Worm (Caenorhabditis elegans) whole organism, mixed stage, embryonic: ENCODE data around the gene F32A11.1.

ENCODE experiments used
- M03D4.4 ChIP-seq: sonication (generic microtip); optimal IDR thresholded peaks from 2 replicates; lab custom pipeline; 2017; ENCODE audit warnings: mild to moderate bottlenecking, missing genetic modification characterization, missing compliant biosample characterization
- bed-3 ChIP-seq: fragments of 200-800 bp; sonication (Bioruptor generic); optimal IDR thresholded peaks from 3 replicates; lab custom pipeline; 2018; ENCODE audit warnings: mild to moderate bottlenecking, missing genetic modification characterization, moderate library complexity, missing compliant biosample characterization
- blmp-1 ChIP-seq: fragments of 150-350 bp; optimal IDR thresholded peaks from 2 replicates; lab custom pipeline; 2014; ENCODE audit warnings: missing biosample characterization, missing genetic modification characterization
- ceh-39 ChIP-seq: fragments of 150-350 bp; optimal IDR thresholded peaks from 2 replicates; lab custom pipeline; 2014; ENCODE audit warnings: missing biosample characterization, missing genetic modification characterization
- ceh-43 ChIP-seq: fragments of 200-800 bp; sonication (Bioruptor generic); optimal IDR thresholded peaks from 2 replicates; lab custom pipeline; 2018; ENCODE audit warnings: mild to moderate bottlenecking, missing genetic modification characterization, moderate library complexity, missing compliant biosample characterization
- ceh-83 ChIP-seq: fragments of 200-800 bp; sonication (Bioruptor generic); optimal IDR thresholded peaks from 2 replicates; lab custom pipeline; 2018; ENCODE audit warnings: mild to moderate bottlenecking, missing genetic modification characterization, missing compliant biosample characterization
- ces-1 ChIP-seq: fragments of 150-350 bp; optimal IDR thresholded peaks from 2 replicates; lab custom pipeline; 2014; ENCODE audit warnings: missing biosample characterization, missing genetic modification reagents, missing genetic modification characterization
- cnd-1 ChIP-seq: fragments of 200-800 bp; sonication (Bioruptor generic); optimal IDR thresholded peaks from 2 replicates; lab custom pipeline; 2018; ENCODE audit warnings: mild to moderate bottlenecking, missing genetic modification characterization, missing compliant biosample characterization
- drap-1 ChIP-seq: fragments of 200-800 bp; sonication (Bioruptor generic); optimal IDR thresholded peaks from 3 replicates; lab custom pipeline; 2018; ENCODE audit warnings: mild to moderate bottlenecking, missing genetic modification characterization, missing compliant biosample characterization
- elt-1 ChIP-seq: sonication (generic microtip); optimal IDR thresholded peaks from 2 replicates; lab custom pipeline; 2017; ENCODE audit warnings: missing genetic modification characterization, mild to moderate bottlenecking, missing compliant biosample characterization, antibody characterized with exemption, moderate library complexity, borderline replicate concordance; ENCODE audit not compliant: insufficient read depth
- elt-3 ChIP-seq: fragments of 150-350 bp; optimal IDR thresholded peaks from 2 replicates; lab custom pipeline; 2014; ENCODE audit warnings: missing biosample characterization, missing genetic modification characterization
- flh-1 ChIP-seq: fragments of 200-800 bp; sonication (Bioruptor generic); optimal IDR thresholded peaks from 2 replicates; lab custom pipeline; 2018; ENCODE audit warnings: mild to moderate bottlenecking, missing genetic modification characterization, moderate library complexity, missing compliant biosample characterization
- ham-2 ChIP-seq: fragments of 200-800 bp; sonication (Bioruptor generic); optimal IDR thresholded peaks from 2 replicates; lab custom pipeline; 2018; ENCODE audit warnings: mild to moderate bottlenecking, missing genetic modification characterization, missing compliant biosample characterization
- hlh-1 ChIP-seq: fragments of 150-350 bp; optimal IDR thresholded peaks from 2 replicates; lab custom pipeline; 2014; ENCODE audit warnings: missing biosample characterization, missing genetic modification reagents, missing genetic modification characterization
- lin-13 ChIP-seq: fragments of 150-350 bp; optimal IDR thresholded peaks from 2 replicates; lab custom pipeline; 2014; ENCODE audit warnings: missing biosample characterization, missing genetic modification characterization
- lin-32 ChIP-seq: fragments of 200-800 bp; sonication (Bioruptor generic); optimal IDR thresholded peaks from 2 replicates; lab custom pipeline; 2018; ENCODE audit warnings: mild to moderate bottlenecking, missing genetic modification characterization, missing compliant biosample characterization
- lsy-2 ChIP-seq: fragments of 150-350 bp; optimal IDR thresholded peaks from 2 replicates; lab custom pipeline; 2014; ENCODE audit warnings: missing biosample characterization, missing genetic modification characterization
- mab-5 ChIP-seq: fragments of 150-350 bp; optimal IDR thresholded peaks from 2 replicates; lab custom pipeline; 2014; ENCODE audit warnings: missing biosample characterization, missing genetic modification characterization
- mep-1 ChIP-seq: fragments of 150-350 bp; optimal IDR thresholded peaks from 2 replicates; lab custom pipeline; 2017; ENCODE audit warnings: missing biosample characterization, missing genetic modification reagents, missing genetic modification characterization, inconsistent platforms
- mls-2 ChIP-seq: sonication (generic microtip); optimal IDR thresholded peaks from 2 replicates; lab custom pipeline; 2016; ENCODE audit warnings: mild to moderate bottlenecking, missing genetic modification characterization, moderate library complexity, missing compliant biosample characterization
- nhr-12 ChIP-seq: fragments of 150-350 bp; optimal IDR thresholded peaks from 2 replicates; lab custom pipeline; 2014; ENCODE audit warnings: missing biosample characterization, missing genetic modification characterization
- nhr-2 ChIP-seq: fragments of 150-350 bp; optimal IDR thresholded peaks from 2 replicates; lab custom pipeline; 2014; ENCODE audit warnings: missing biosample characterization, missing genetic modification characterization
- nhr-237 ChIP-seq: fragments of 150-350 bp; optimal IDR thresholded peaks from 2 replicates; lab custom pipeline; 2014; ENCODE audit warnings: missing biosample characterization, missing genetic modification characterization
- nhr-28 ChIP-seq: fragments of 150-350 bp; optimal IDR thresholded peaks from 2 replicates; lab custom pipeline; 2014; ENCODE audit warnings: missing biosample characterization, missing genetic modification characterization
- nhr-76 ChIP-seq: sonication (generic microtip); optimal IDR thresholded peaks from 2 replicates; lab custom pipeline; 2017; ENCODE audit warnings: missing biosample characterization, missing genetic modification characterization
- pha-4 ChIP-seq: fragments of 150-350 bp; optimal IDR thresholded peaks from 2 replicates; lab custom pipeline; 2018; ENCODE audit warnings: missing biosample characterization, missing genetic modification reagents, missing genetic modification characterization
- sem-2 ChIP-seq: fragments of 200-800 bp; sonication (Bioruptor generic); optimal IDR thresholded peaks from 2 replicates; lab custom pipeline; 2018; ENCODE audit warnings: mild to moderate bottlenecking, missing genetic modification characterization, missing compliant biosample characterization
- snpc-4 ChIP-seq: fragments of 150-350 bp; optimal IDR thresholded peaks from 2 replicates; lab custom pipeline; 2014; ENCODE audit warnings: missing biosample characterization, missing genetic modification characterization
- sptf-1 ChIP-seq: sonication (generic microtip); optimal IDR thresholded peaks from 2 replicates; lab custom pipeline; 2017; ENCODE audit warnings: mild to moderate bottlenecking, missing genetic modification characterization, moderate library complexity, missing compliant biosample characterization
- tbx-8 ChIP-seq: fragments of 200-800 bp; sonication (Bioruptor generic); optimal IDR thresholded peaks from 2 replicates; lab custom pipeline; 2018; ENCODE audit warnings: mild to moderate bottlenecking, missing genetic modification characterization, moderate library complexity, missing compliant biosample characterization
- unc-120 ChIP-seq: sonication (generic microtip); optimal IDR thresholded peaks from 2 replicates; lab custom pipeline; 2017; ENCODE audit warnings: missing genetic modification characterization, missing compliant biosample characterization; ENCODE audit not compliant: poor library complexity, severe bottlenecking
- unc-39 ChIP-seq: fragments of 150-350 bp; optimal IDR thresholded peaks from 2 replicates; lab custom pipeline; 2014; ENCODE audit warnings: missing biosample characterization, missing genetic modification characterization
- unc-62 ChIP-seq: fragments of 150-350 bp; optimal IDR thresholded peaks from 2 replicates; lab custom pipeline; 2014; ENCODE audit warnings: missing biosample characterization, missing genetic modification reagents, missing genetic modification characterization
- zip-8 ChIP-seq: fragments of 150-350 bp; optimal IDR thresholded peaks from 2 replicates; lab custom pipeline; 2014; ENCODE audit warnings: missing biosample characterization, missing genetic modification characterization
- ztf-11 ChIP-seq: fragments of 150-350 bp; optimal IDR thresholded peaks from 2 replicates; lab custom pipeline; 2014; ENCODE audit warnings: missing biosample characterization, missing genetic modification characterization

The F32A11.1 gene

ce11 chrII:13199674-13200215, 42.6 kb downstream of the F32A11.1 start, which contains the start of gene btf-1:
Gene btf-1 (plus strand): TSS chrII:13200165.
- no peak for TF ChIP-seq mab-5 (tag; lab: Kevin White, UChicago)
- TF ChIP-seq drap-1 (GFP tag; lab: Kevin White, UChicago) = peak; percentile 26
- no peak for TF ChIP-seq flh-1 (GFP tag; lab: Kevin White, UChicago)
- no peak for TF ChIP-seq elt-3 (tag; lab: Kevin White, UChicago)
- no peak for TF ChIP-seq lin-32 (GFP tag; lab: Kevin White, UChicago)
- peak; percentile 37 for TF ChIP-seq tbx-8 (GFP tag; lab: Kevin White, UChicago)
- no peak for TF ChIP-seq nhr-76 (tag; lab: Kevin White, UChicago)
- TF ChIP-seq lsy-2 (tag; lab: Kevin White, UChicago) = peak; percentile 54
- peak; percentile 55 for TF ChIP-seq mls-2 (tag; lab: Kevin White, UChicago)
- TF ChIP-seq nhr-12 (tag; lab: Kevin White, UChicago) = no peak
- TF ChIP-seq ham-2 (GFP tag; lab: Kevin White, UChicago) = no peak
- TF ChIP-seq lin-13 (tag; lab: Kevin White, UChicago) = peak; percentile 29
- no peak for TF ChIP-seq unc-39 (tag; lab: Kevin White, UChicago)
- no peak for TF ChIP-seq ztf-11 (tag; lab: Kevin White, UChicago)
- peak; percentile 47 for TF ChIP-seq nhr-237 (tag; lab: Kevin White, UChicago)
- no peak for TF ChIP-seq ceh-83 (GFP tag; lab: Kevin White, UChicago)
- no peak for TF ChIP-seq blmp-1 (tag; lab: Kevin White, UChicago)
- TF ChIP-seq sem-2 = no peak
- TF ChIP-seq bed-3 = peak; percentile 13
- TF ChIP-seq nhr-2 (tag; lab: Kevin White, UChicago) = no peak
- no peak for TF ChIP-seq elt-1 (tag; lab: Kevin White, UChicago)
- peak; percentile 54 for TF ChIP-seq cnd-1 (tag; lab: Kevin White, UChicago)
- TF ChIP-seq mep-1 (tag; lab: Kevin White, UChicago) = peak; percentile 13
- peak; percentile 34 for TF ChIP-seq ces-1
- TF ChIP-seq nhr-28 = no peak
- peak; percentile 14 for TF ChIP-seq M03D4.4 (tag; lab: Kevin White, UChicago)
- TF ChIP-seq zip-8 (tag; lab: Kevin White, UChicago) = no peak
- peak; percentile 79 for TF ChIP-seq sptf-1 (tag; lab: Kevin White, UChicago)
- TF ChIP-seq unc-120 (tag; lab: Kevin White, UChicago) = peak; percentile 14
- no peak for TF ChIP-seq hlh-1 (tag; lab: Kevin White, UChicago)
- TF ChIP-seq pha-4 (tag; lab: Kevin White, UChicago) = no peak
- no peak for TF ChIP-seq ceh-39 (tag; lab: Kevin White, UChicago)
- no peak for TF ChIP-seq snpc-4
- TF ChIP-seq unc-62 = no peak
- no peak for TF ChIP-seq ceh-43 (GFP tag; lab: Kevin White, UChicago)
